Worm (Caenorhabditis elegans): ENCODE data around the gene F13A7.14.

Gene F13A7.14

DNA sequence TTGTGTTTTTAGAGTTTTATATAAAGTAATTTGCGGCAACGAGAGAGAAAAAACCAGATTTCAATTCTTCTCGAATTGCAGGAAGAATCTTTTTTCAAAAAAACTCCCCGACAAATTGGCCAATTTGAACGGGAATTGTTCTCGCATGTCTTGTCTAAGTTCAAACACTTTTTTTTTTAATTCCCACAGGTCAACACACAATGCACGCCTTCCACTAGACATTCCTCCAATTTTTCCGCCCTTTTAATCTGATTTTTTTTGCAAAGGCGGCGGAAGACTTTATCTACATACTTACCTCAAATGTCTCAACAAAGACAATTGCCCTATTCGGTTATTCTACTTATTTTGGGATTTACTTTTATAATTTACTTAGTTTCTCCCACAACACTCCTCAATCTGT, 6.0 kb downstream of the F13A7.14 start, which contains the start of gene F26D2.3:
F26D2.3 (plus strand) TSS at position 301 of the 400 bp plus-strand sequence.
- no peak for TF ChIP-seq ztf-26 (tag; optimal IDR thresholded peaks at IDR 0.05)
- no peak for TF ChIP-seq F23B12.7 (tag; optimal IDR thresholded peaks at IDR 0.05; ENCODE audit: insufficient read depth)
- TF ChIP-seq dpff-1 (tag; optimal IDR thresholded peaks at IDR 0.05): no peak
- TF ChIP-seq F49E8.2 (tag; optimal IDR thresholded peaks at IDR 0.05; ENCODE audit: insufficient read depth): no peak
- no peak for TF ChIP-seq aptf-3 (GFP tag; IDR thresholded peaks at IDR 0.05)

ce11 chrV:16410521-16410920, 8.8 kb downstream of the F13A7.14 start, which contains the start of gene srh-145:
Gene srh-145, plus strand, starts transcription at chrV:16410713.
- no peak for TF ChIP-seq B0019.2 (GFP tag; conservative IDR thresholded peaks at IDR 0.05)
- no peak for TF ChIP-seq T07F8.4 (tag; optimal IDR thresholded peaks at IDR 0.05)
- no peak for TF ChIP-seq attf-5 (GFP tag; optimal IDR thresholded peaks at IDR 0.05)
- no peak for TF ChIP-seq hrde-1 (tag; optimal IDR thresholded peaks at IDR 0.05; ENCODE audit: borderline replicate concordance)
- no peak for TF ChIP-seq atf-7 (tag; optimal IDR thresholded peaks at IDR 0.05)
- no peak for TF ChIP-seq T26A5.8 (tag; optimal IDR thresholded peaks at IDR 0.05)

DNA sequence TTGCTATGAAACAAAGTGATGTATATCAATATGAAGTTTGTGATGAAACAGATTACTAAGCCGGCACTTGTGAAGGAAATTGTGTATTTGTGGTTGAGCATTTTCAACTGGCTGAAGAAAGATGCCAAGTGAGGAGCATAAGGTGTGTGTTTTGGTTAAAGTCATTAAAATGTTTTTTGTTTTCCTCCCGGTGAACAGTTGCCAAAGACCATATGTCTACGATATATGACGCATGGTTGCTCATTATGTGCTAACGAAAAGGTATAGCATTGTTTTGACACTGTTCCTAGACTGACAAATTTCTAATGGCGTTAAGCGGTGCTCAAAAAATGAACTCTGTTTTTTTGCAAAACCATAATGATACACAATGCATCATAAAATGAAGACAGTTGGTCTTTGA, 15.3 kb downstream of the F13A7.14 start, which contains the start of gene str-55:
str-55 (minus strand) TSS at position 101 of the 400 bp plus-strand sequence.
- TF ChIP-seq sea-2 (GFP tag; IDR thresholded peaks at IDR 0.05) (no peak), mxl-1 (tag; optimal IDR thresholded peaks at IDR 0.05) (no peak)

ce11 chrV:16419769-16420168, 18.1 kb downstream of the F13A7.14 start, which contains the start of gene F26D2.16:
Gene F26D2.16, minus strand, starts transcription at chrV:16419869.
- TF ChIP-seq egl-18 (GFP tag; IDR thresholded peaks at IDR 0.05): no peak
- TF ChIP-seq ceh-79 (tag; optimal IDR thresholded peaks at IDR 0.05): no peak
- no peak for TF ChIP-seq D2030.7 (GFP tag; IDR thresholded peaks at IDR 0.05)
- TF ChIP-seq nfya-2 (GFP tag; IDR thresholded peaks at IDR 0.05): no peak
- no peak for TF ChIP-seq tbx-9 (tag; optimal IDR thresholded peaks at IDR 0.05; ENCODE audit: borderline replicate concordance)
- TF ChIP-seq somi-1 (GFP tag; optimal IDR thresholded peaks at IDR 0.05): no peak
- no peak for TF ChIP-seq egl-44 (GFP tag; IDR thresholded peaks at IDR 0.05)
- no peak for TF ChIP-seq ets-4 (GFP tag; optimal IDR thresholded peaks at IDR 0.05)
- no peak for TF ChIP-seq snpc-3.4 (tag; optimal IDR thresholded peaks at IDR 0.05)
- no peak for TF ChIP-seq ceh-58 (GFP tag; IDR thresholded peaks at IDR 0.05)
- no peak for TF ChIP-seq lsl-1 (GFP tag; optimal IDR thresholded peaks at IDR 0.05)
- TF ChIP-seq xnd-1 (tag; optimal IDR thresholded peaks at IDR 0.05): no peak
- no peak for TF ChIP-seq let-526 (GFP tag; IDR thresholded peaks at IDR 0.05)
- TF ChIP-seq hmg-20 (GFP tag; IDR thresholded peaks at IDR 0.05): no peak

ce11 chrV:16420696-16421095, 19.0 kb downstream of the F13A7.14 start, which contains the start of gene srw-48:
Gene srw-48, plus strand, starts transcription at chrV:16420996.
- TF ChIP-seq dpl-1 (GFP tag; optimal IDR thresholded peaks at IDR 0.05) (no peak), B0336.3 (GFP tag; IDR thresholded peaks at IDR 0.05) (no peak), unc-130 (GFP tag; optimal IDR thresholded peaks at IDR 0.05) (no peak)

ce11 chrV:16424428-16424827, 22.7 kb downstream of the F13A7.14 start, which contains the start of gene srw-29:
Gene srw-29, minus strand, starts transcription at chrV:16424528.
- no peak for TF ChIP-seq hsf-1 (GFP tag; IDR thresholded peaks at IDR 0.05)
- no peak for TF ChIP-seq Y53F4B.3 (GFP tag; IDR thresholded peaks at IDR 0.05)
- no peak for TF ChIP-seq ceh-40 (GFP tag; IDR thresholded peaks at IDR 0.05)
- TF ChIP-seq ztf-22 (GFP tag; optimal IDR thresholded peaks at IDR 0.05): no peak
- TF ChIP-seq C06A6.2 (GFP tag; conservative IDR thresholded peaks at IDR 0.05): no peak
- no peak for TF ChIP-seq lin-40 (tag; optimal IDR thresholded peaks at IDR 0.05)

Data from whole organism, young adult.